Fruit fly (Drosophila melanogaster) whole organism, pupa: ENCODE measurements around the gene CG13003.

Experiments
- CG10348 ChIP-seq: fragments of 200-800 bp; sonication (Bioruptor generic); IDR thresholded peaks from 2 replicates; pipeline ENCODE4 v1.3.6; 2022; ENCODE audit warnings: missing biosample characterization, missing genetic modification characterization
- CG13204 ChIP-seq: fragments of 200-800 bp; sonication (Bioruptor generic); optimal IDR thresholded peaks from 2 replicates; lab custom pipeline; 2018; ENCODE audit warnings: missing biosample characterization, mild to moderate bottlenecking, missing genetic modification characterization, moderate library complexity
- CG17806 ChIP-seq: fragments of 200-800 bp; sonication (Bioruptor generic); optimal IDR thresholded peaks from 2 replicates; lab custom pipeline; 2018; ENCODE audit warnings: missing biosample characterization, mild to moderate bottlenecking, missing genetic modification characterization, moderate library complexity
- CG8301 ChIP-seq: fragments of 200-800 bp; sonication (Bioruptor generic); optimal IDR thresholded peaks from 2 replicates; lab custom pipeline; 2018; ENCODE audit warnings: missing biosample characterization, mild to moderate bottlenecking, missing genetic modification characterization
- CG9948 ChIP-seq: fragments of 200-800 bp; sonication (Bioruptor generic); optimal IDR thresholded peaks from 2 replicates; lab custom pipeline; 2018; ENCODE audit warnings: missing biosample characterization, mild to moderate bottlenecking, missing genetic modification characterization, moderate library complexity
- EcR ChIP-seq: fragments of 200-800 bp; sonication (Bioruptor generic); optimal IDR thresholded peaks from 3 replicates; lab custom pipeline; 2019; ENCODE audit warnings: missing biosample characterization, missing genetic modification characterization, mild to moderate bottlenecking, moderate library complexity, missing genetic modification reagents
- Pif1A ChIP-seq: fragments of 200-800 bp; sonication (Bioruptor generic); optimal IDR thresholded peaks from 3 replicates; lab custom pipeline; 2016; ENCODE audit warnings: missing biosample characterization, missing genetic modification characterization
- fd96Ca ChIP-seq: fragments of 200-800 bp; sonication (Bioruptor generic); IDR thresholded peaks from 3 replicates; pipeline ENCODE4 v1.3.6; 2022; ENCODE audit warnings: missing biosample characterization, missing genetic modification characterization
- gl ChIP-seq: fragments of 200-800 bp; sonication (Bioruptor generic); optimal IDR thresholded peaks from 2 replicates; lab custom pipeline; 2018; ENCODE audit warnings: missing biosample characterization, mild to moderate bottlenecking, missing genetic modification characterization
- rn ChIP-seq: fragments of 200-800 bp; sonication (Bioruptor generic); IDR thresholded peaks from 2 replicates; pipeline ENCODE4 v1.3.6; 2022; ENCODE audit warnings: missing biosample characterization, missing genetic modification characterization

- TF ChIP-seq CG17806 (tag; lab: Kevin White, UChicago) (no peak), EcR (GFP tag; lab: Kevin White, UChicago) (no peak), rn (GFP tag; lab: Robert Waterston, UW) (no peak), CG9948 (tag; lab: Kevin White, UChicago) (no peak), CG10348 (GFP tag; lab: Robert Waterston, UW) (no peak), Pif1A (GFP tag; lab: Kevin White, UChicago) (no peak), CG13204 (GFP tag; lab: Kevin White, UChicago) (no peak), CG8301 (no peak), gl (no peak), fd96Ca (no peak)
These were observed 10.2 kb upstream of the CG13003 start, which contains the start of the genes DENR and CG4880 for dm6 chrX:16886551-16886950.
